Worm (Caenorhabditis elegans): ENCODE measurements around the gene F09E5.12.

DNA sequence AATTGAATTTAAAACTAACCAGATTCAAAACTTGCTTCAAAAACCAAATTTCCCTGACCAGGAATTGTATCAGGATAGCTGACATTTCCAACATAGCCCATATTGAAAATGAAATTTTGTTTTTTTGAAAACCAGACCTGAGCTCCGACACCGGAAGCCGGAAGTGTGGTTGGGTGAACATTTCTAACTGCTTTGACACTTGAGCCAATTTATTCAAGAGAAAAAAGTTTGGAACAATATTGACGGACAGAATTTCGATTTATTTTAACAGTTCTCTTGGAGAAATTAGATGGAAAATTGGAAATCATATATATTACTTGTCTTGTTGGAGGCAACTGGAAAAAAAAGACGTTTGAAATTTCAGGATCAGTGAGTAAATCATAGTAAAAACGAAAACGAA is 16.7 kb upstream of the F09E5.12 start, which contains the start of gene ccpp-6:
- TF ChIP-seq dve-1 (tag; optimal IDR thresholded peaks at IDR 0.05) = no peak
- TF ChIP-seq lim-6 (tag; optimal IDR thresholded peaks at IDR 0.05) = no peak
- no peak for TF ChIP-seq hlh-30 (tag; optimal IDR thresholded peaks at IDR 0.05; ENCODE audit: insufficient read depth)
- no peak for TF ChIP-seq pqm-1 (tag; optimal IDR thresholded peaks at IDR 0.05)
- TF ChIP-seq eyg-1 (tag; optimal IDR thresholded peaks at IDR 0.05) = no peak
- no peak for TF ChIP-seq unc-55 (GFP tag; optimal IDR thresholded peaks at IDR 0.05)
- no peak for TF ChIP-seq C08G9.2 (tag; optimal IDR thresholded peaks at IDR 0.05)
- no peak for TF ChIP-seq unc-86 (tag; optimal IDR thresholded peaks at IDR 0.05)
- TF ChIP-seq ceh-31 (tag; optimal IDR thresholded peaks at IDR 0.05) = no peak
- TF ChIP-seq fkh-10 (GFP tag; optimal IDR thresholded peaks at IDR 0.05) = no peak
- TF ChIP-seq ceh-45 (GFP tag; IDR thresholded peaks at IDR 0.05) = no peak
- TF ChIP-seq pha-4 (tag; optimal IDR thresholded peaks at IDR 0.05) = no peak
- no peak for TF ChIP-seq dmd-4 (tag; optimal IDR thresholded peaks at IDR 0.05; ENCODE audit: borderline replicate concordance)

All from whole organism, late embryonic.